Worm (Caenorhabditis elegans) whole organism, L4 larva: ENCODE results near the gene R13A1.3.

Source experiments
- F10B5.3 ChIP-seq: sonication (generic microtip); optimal IDR thresholded peaks from 2 replicates; lab custom pipeline; 2016; ENCODE audit warnings: mild to moderate bottlenecking, missing genetic modification characterization, missing compliant biosample characterization
- F37D6.2 ChIP-seq: sonication (generic microtip); optimal IDR thresholded peaks from 2 replicates; lab custom pipeline; 2016; ENCODE audit warnings: mild to moderate bottlenecking, missing genetic modification characterization, missing compliant biosample characterization
- F49E8.2 ChIP-seq: sonication (generic microtip); optimal IDR thresholded peaks from 2 replicates; lab custom pipeline; 2016; ENCODE audit warnings: missing compliant biosample characterization, mild to moderate bottlenecking, missing genetic modification characterization, borderline replicate concordance
- R02D3.7 ChIP-seq: fragments of 150-350 bp; sonication (generic microtip); optimal IDR thresholded peaks from 3 replicates; lab custom pipeline; 2014; ENCODE audit warnings: missing biosample characterization, missing genetic modification characterization
- T26A8.4 ChIP-seq: fragments of 200-800 bp; sonication (Bioruptor generic); IDR thresholded peaks from 2 replicates; pipeline ENCODE4 v1.3.6; 2022; ENCODE audit warnings: missing genetic modification characterization, missing compliant biosample characterization
- Y105C5A.15 ChIP-seq: fragments of 200-800 bp; sonication (Bioruptor generic); IDR thresholded peaks from 2 replicates; pipeline ENCODE4 v1.3.6; 2022; ENCODE audit warnings: missing genetic modification characterization, missing compliant biosample characterization
- Y5F2A.4 ChIP-seq: fragments of 200-800 bp; sonication (Bioruptor generic); optimal IDR thresholded peaks from 2 replicates; lab custom pipeline; 2018; ENCODE audit warnings: mild to moderate bottlenecking, missing genetic modification characterization, missing compliant biosample characterization
- ZK337.2 ChIP-seq: fragments of 200-800 bp; sonication (Bioruptor generic); IDR thresholded peaks from 2 replicates; pipeline ENCODE4 v1.3.6; 2022; ENCODE audit warnings: missing genetic modification reagents, missing genetic modification characterization, missing compliant biosample characterization
- aly-2 ChIP-seq: sonication (generic microtip); optimal IDR thresholded peaks from 2 replicates; lab custom pipeline; 2018; ENCODE audit warnings: missing biosample characterization, missing genetic modification characterization
- ama-1 ChIP-seq: fragments of 150-350 bp; optimal IDR thresholded peaks from 2 replicates; lab custom pipeline; 2014; ENCODE audit warnings: inconsistent platforms, mixed read lengths
- ceh-28 ChIP-seq: fragments of 150-350 bp; optimal IDR thresholded peaks from 2 replicates; lab custom pipeline; 2014; ENCODE audit warnings: missing biosample characterization, missing genetic modification reagents, missing genetic modification characterization
- ceh-32 ChIP-seq: sonication (generic microtip); optimal IDR thresholded peaks from 2 replicates; lab custom pipeline; 2016; ENCODE audit warnings: mild to moderate bottlenecking, missing genetic modification characterization, missing compliant biosample characterization; ENCODE audit not compliant: poor library complexity
- ceh-44 ChIP-seq: fragments of 200-800 bp; sonication (Bioruptor generic); IDR thresholded peaks from 2 replicates; pipeline ENCODE4 v1.3.6; 2022; ENCODE audit warnings: missing genetic modification reagents, missing genetic modification characterization, missing compliant biosample characterization
- ceh-62 ChIP-seq: sonication (generic microtip); optimal IDR thresholded peaks from 2 replicates; lab custom pipeline; 2017; ENCODE audit warnings: missing biosample characterization, missing genetic modification characterization
- ceh-82 ChIP-seq: sonication (generic microtip); optimal IDR thresholded peaks from 2 replicates; lab custom pipeline; 2017; ENCODE audit warnings: missing biosample characterization, missing genetic modification characterization
- ctbp-1 ChIP-seq: fragments of 200-800 bp; sonication (Bioruptor generic); IDR thresholded peaks from 2 replicates; pipeline ENCODE4 v1.3.6; 2022; ENCODE audit warnings: missing genetic modification reagents, missing genetic modification characterization, missing compliant biosample characterization
- daf-19 ChIP-seq: fragments of 200-800 bp; sonication (Bioruptor generic); conservative IDR thresholded peaks from 2 replicates; pipeline ENCODE4 v1.3.6; 2022; ENCODE audit warnings: missing genetic modification characterization, missing compliant biosample characterization
- daf-8 ChIP-seq: fragments of 200-800 bp; sonication (Bioruptor generic); IDR thresholded peaks from 2 replicates; pipeline ENCODE4 v1.3.6; 2022; ENCODE audit warnings: missing genetic modification characterization, missing compliant biosample characterization
- dmd-6 ChIP-seq: fragments of 200-800 bp; sonication (Bioruptor generic); IDR thresholded peaks from 2 replicates; pipeline ENCODE4 v1.3.6; 2022; ENCODE audit warnings: missing genetic modification reagents, missing genetic modification characterization, missing compliant biosample characterization
- duxl-1 ChIP-seq: sonication (generic microtip); optimal IDR thresholded peaks from 2 replicates; lab custom pipeline; 2016; ENCODE audit warnings: mild to moderate bottlenecking, missing genetic modification characterization, moderate library complexity, missing compliant biosample characterization; ENCODE audit not compliant: poor library complexity
- dve-1 ChIP-seq: sonication (generic microtip); optimal IDR thresholded peaks from 2 replicates; lab custom pipeline; 2017; ENCODE audit warnings: antibody characterized with exemption, mild to moderate bottlenecking, missing genetic modification characterization, missing compliant biosample characterization; ENCODE audit not compliant: insufficient read depth
- fkh-10 ChIP-seq: fragments of 150-350 bp; optimal IDR thresholded peaks from 2 replicates; lab custom pipeline; 2014; ENCODE audit warnings: missing biosample characterization, missing genetic modification reagents, missing genetic modification characterization
- gei-8 ChIP-seq: fragments of 200-800 bp; sonication (Bioruptor generic); optimal IDR thresholded peaks from 2 replicates; lab custom pipeline; 2018; ENCODE audit warnings: mild to moderate bottlenecking, missing genetic modification characterization, missing compliant biosample characterization
- hif-1 ChIP-seq, 2 experiments: sonication (generic microtip); optimal IDR thresholded peaks; 2 replicates each; lab custom pipeline; 2016 to 2017; ENCODE audit warnings: missing compliant biosample characterization in 2 of 2, missing genetic modification characterization in 2 of 2, missing genetic modification reagents in 2 of 2, missing genotype in 2 of 2, mild to moderate bottlenecking in 1 of 2
- lim-7 ChIP-seq: fragments of 200-800 bp; sonication (Bioruptor generic); IDR thresholded peaks from 2 replicates; pipeline ENCODE4 v1.3.6; 2022; ENCODE audit warnings: missing genetic modification characterization, missing compliant biosample characterization
- lin-13 ChIP-seq: fragments of 150-350 bp; optimal IDR thresholded peaks from 2 replicates; lab custom pipeline; 2014; ENCODE audit warnings: missing biosample characterization, missing genetic modification reagents, missing genetic modification characterization
- lin-15B ChIP-seq: fragments of 150-350 bp; sonication (generic microtip); optimal IDR thresholded peaks from 3 replicates; lab custom pipeline; 2014; ENCODE audit warnings: missing biosample characterization, missing genetic modification characterization
- lin-29 ChIP-seq: fragments of 200-800 bp; sonication (Bioruptor generic); IDR thresholded peaks from 2 replicates; pipeline ENCODE4 v1.3.6; 2022; ENCODE audit warnings: missing genetic modification reagents, missing genetic modification characterization, missing compliant biosample characterization
- lin-38 ChIP-seq: fragments of 200-800 bp; sonication (Bioruptor generic); IDR thresholded peaks from 2 replicates; pipeline ENCODE4 v1.3.6; 2022; ENCODE audit warnings: missing genetic modification reagents, missing genetic modification characterization, missing compliant biosample characterization
- madf-5 ChIP-seq, 2 experiments: fragments of 200-800 bp; sonication (Bioruptor generic); IDR thresholded peaks; 2 replicates each; pipeline ENCODE4 v1.3.6; 2022; ENCODE audit warnings: missing compliant biosample characterization in 2 of 2, missing genetic modification characterization in 2 of 2
- mes-2 ChIP-seq: sonication (generic microtip); optimal IDR thresholded peaks from 2 replicates; lab custom pipeline; 2016; ENCODE audit warnings: missing genotype, mild to moderate bottlenecking, missing genetic modification characterization, missing compliant biosample characterization; ENCODE audit not compliant: poor library complexity, severe bottlenecking
- nhr-10 ChIP-seq: fragments of 150-350 bp; optimal IDR thresholded peaks from 2 replicates; lab custom pipeline; 2014; ENCODE audit warnings: missing biosample characterization, missing genetic modification characterization
- nhr-102 ChIP-seq: sonication (generic microtip); optimal IDR thresholded peaks from 2 replicates; lab custom pipeline; 2016; ENCODE audit warnings: mild to moderate bottlenecking, missing genetic modification characterization, moderate library complexity, missing compliant biosample characterization
- nhr-11 ChIP-seq: fragments of 150-350 bp; optimal IDR thresholded peaks from 2 replicates; lab custom pipeline; 2014; ENCODE audit warnings: missing biosample characterization, missing genetic modification characterization
- nhr-237 ChIP-seq: sonication (generic microtip); optimal IDR thresholded peaks from 2 replicates; lab custom pipeline; 2017; ENCODE audit warnings: missing biosample characterization, missing genetic modification characterization
- nhr-25 ChIP-seq: sonication (generic microtip); optimal IDR thresholded peaks from 2 replicates; lab custom pipeline; 2017; ENCODE audit warnings: missing genetic modification characterization, mild to moderate bottlenecking, missing compliant biosample characterization, antibody characterized with exemption, moderate library complexity, borderline replicate concordance; ENCODE audit not compliant: insufficient read depth
- nhr-41 ChIP-seq: fragments of 200-800 bp; sonication (Bioruptor generic); IDR thresholded peaks from 2 replicates; pipeline ENCODE4 v1.3.6; 2022; ENCODE audit warnings: missing genetic modification reagents, missing genetic modification characterization, missing compliant biosample characterization
- nhr-42 ChIP-seq: fragments of 200-800 bp; sonication (Bioruptor generic); IDR thresholded peaks from 2 replicates; pipeline ENCODE4 v1.3.6; 2022; ENCODE audit warnings: missing genetic modification characterization, missing compliant biosample characterization
- php-3 ChIP-seq: fragments of 200-800 bp; sonication (Bioruptor generic); IDR thresholded peaks from 2 replicates; pipeline ENCODE4 v1.3.6; 2022; ENCODE audit warnings: missing genetic modification reagents, missing genetic modification characterization, missing compliant biosample characterization
- pqm-1 ChIP-seq: sonication (generic microtip); optimal IDR thresholded peaks from 2 replicates; lab custom pipeline; 2017; ENCODE audit warnings: missing biosample characterization, missing genetic modification characterization
- saeg-2 ChIP-seq: fragments of 200-800 bp; sonication (Bioruptor generic); IDR thresholded peaks from 2 replicates; pipeline ENCODE4 v1.3.6; 2022; ENCODE audit warnings: missing genetic modification reagents, missing genetic modification characterization, missing compliant biosample characterization
- sdz-12 ChIP-seq: fragments of 200-800 bp; sonication (Bioruptor generic); optimal IDR thresholded peaks from 2 replicates; lab custom pipeline; 2018; ENCODE audit warnings: mild to moderate bottlenecking, missing genetic modification characterization, missing compliant biosample characterization
- set-16 ChIP-seq: fragments of 200-800 bp; sonication (Bioruptor generic); IDR thresholded peaks from 2 replicates; pipeline ENCODE4 v1.3.6; 2022; ENCODE audit warnings: missing genetic modification reagents, missing genetic modification characterization, missing compliant biosample characterization
- snpc-1.2 ChIP-seq: fragments of 200-800 bp; sonication (Bioruptor generic); IDR thresholded peaks from 2 replicates; pipeline ENCODE4 v1.3.6; 2022; ENCODE audit warnings: missing genetic modification reagents, missing genetic modification characterization, missing compliant biosample characterization
- spr-1 ChIP-seq: sonication (generic microtip); optimal IDR thresholded peaks from 2 replicates; lab custom pipeline; 2016; ENCODE audit warnings: mild to moderate bottlenecking, missing genetic modification characterization, missing compliant biosample characterization
- tag-97 ChIP-seq: fragments of 200-800 bp; sonication (Bioruptor generic); IDR thresholded peaks from 2 replicates; pipeline ENCODE4 v1.3.6; 2022; ENCODE audit warnings: missing genetic modification characterization, missing compliant biosample characterization
- vab-7 ChIP-seq: fragments of 200-800 bp; sonication (Bioruptor generic); IDR thresholded peaks from 2 replicates; pipeline ENCODE4 v1.3.6; 2022; ENCODE audit warnings: missing genetic modification reagents, missing genetic modification characterization, missing compliant biosample characterization
- zag-1 ChIP-seq: fragments of 150-350 bp; optimal IDR thresholded peaks from 2 replicates; lab custom pipeline; 2014; ENCODE audit warnings: missing biosample characterization, missing genetic modification characterization
- zfp-3 ChIP-seq: fragments of 200-800 bp; sonication (Bioruptor generic); conservative IDR thresholded peaks from 2 replicates; pipeline ENCODE4 v1.3.6; 2022; ENCODE audit warnings: missing genetic modification reagents, missing genetic modification characterization, missing compliant biosample characterization
- zip-11 ChIP-seq: fragments of 200-800 bp; sonication (Bioruptor generic); IDR thresholded peaks from 2 replicates; pipeline ENCODE4 v1.3.6; 2022; ENCODE audit warnings: missing genetic modification characterization, missing compliant biosample characterization
- zip-2 ChIP-seq: fragments of 150-350 bp; optimal IDR thresholded peaks from 2 replicates; lab custom pipeline; 2014; ENCODE audit warnings: missing biosample characterization, missing genetic modification characterization
- ztf-11 ChIP-seq: fragments of 150-350 bp; optimal IDR thresholded peaks from 2 replicates; lab custom pipeline; 2014; ENCODE audit warnings: missing biosample characterization, missing genetic modification characterization

R13A1.3 gene

DNA sequence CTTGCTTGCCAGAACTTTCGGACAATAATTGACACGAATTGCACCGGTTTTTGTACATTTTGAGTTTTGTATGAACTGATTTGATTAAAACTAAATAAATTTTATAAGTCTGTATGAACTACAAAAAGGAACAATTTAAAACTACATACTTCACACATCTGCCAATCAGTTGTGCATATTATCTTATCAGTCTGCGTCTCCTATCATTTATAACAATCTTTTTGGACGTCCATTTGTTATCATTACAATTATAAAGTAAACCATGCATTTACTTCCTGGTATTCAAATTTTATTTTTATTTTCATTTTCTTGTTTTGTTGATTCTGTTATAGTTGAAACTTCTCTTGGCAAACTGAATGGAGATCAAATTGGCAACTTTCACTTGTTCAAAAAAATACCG lies 23.5 kb upstream of the R13A1.3 start, which contains the start of gene cest-10 (continued):
- no peak for TF ChIP-seq zip-11 (GFP tag; lab: Robert Waterston, UW)
- no peak for TF ChIP-seq hif-1 (tag; optimal IDR thresholded peaks at IDR 0.05; lab: Kevin White, UChicago)
- TF ChIP-seq gei-8 (GFP tag; lab: Kevin White, UChicago): peak; percentile 2
- TF ChIP-seq fkh-10 (GFP tag; lab: Kevin White, UChicago): no peak
- no peak for TF ChIP-seq Y5F2A.4
- no peak for TF ChIP-seq nhr-42
- no peak for TF ChIP-seq duxl-1
- no peak for TF ChIP-seq daf-19
- TF ChIP-seq pqm-1: peak; percentile 78
- no peak for TF ChIP-seq tag-97 (GFP tag; lab: Robert Waterston, UW)
- no peak for TF ChIP-seq vab-7 (GFP tag; lab: Robert Waterston, UW)
- no peak for TF ChIP-seq ama-1 (lab: Kevin White, UChicago)
- no peak for TF ChIP-seq nhr-10 (tag; lab: Kevin White, UChicago)
- TF ChIP-seq snpc-1.2 (GFP tag; lab: Robert Waterston, UW): no peak
- TF ChIP-seq nhr-11 (tag; lab: Kevin White, UChicago): no peak
- no peak for TF ChIP-seq ceh-82 (tag; lab: Kevin White, UChicago)
- no peak for TF ChIP-seq ztf-11 (tag; lab: Kevin White, UChicago)
- no peak for TF ChIP-seq spr-1
- TF ChIP-seq lim-7 (GFP tag; lab: Robert Waterston, UW): no peak
- TF ChIP-seq saeg-2 (GFP tag; lab: Robert Waterston, UW): no peak
- TF ChIP-seq zfp-3: no peak
- TF ChIP-seq ctbp-1 (GFP tag; lab: Robert Waterston, UW): no peak
- TF ChIP-seq madf-5 (GFP tag; IDR thresholded peaks at IDR 0.05; lab: Robert Waterston, UW): no peak
- no peak for TF ChIP-seq nhr-41 (GFP tag; lab: Robert Waterston, UW)
- no peak for TF ChIP-seq F37D6.2 (tag; lab: Kevin White, UChicago)
- TF ChIP-seq zag-1 (tag; lab: Kevin White, UChicago): no peak
- no peak for TF ChIP-seq lin-38 (GFP tag; lab: Robert Waterston, UW)
- peak; percentile 96 for TF ChIP-seq dmd-6 (GFP tag; lab: Robert Waterston, UW)
- TF ChIP-seq mes-2: no peak
- no peak for TF ChIP-seq ceh-62 (tag; lab: Kevin White, UChicago)
- no peak for TF ChIP-seq nhr-25
- no peak for TF ChIP-seq nhr-237 (tag; lab: Kevin White, UChicago)
- TF ChIP-seq set-16: no peak
- TF ChIP-seq zip-2 (tag; lab: Kevin White, UChicago): no peak
- TF ChIP-seq ceh-32 (tag; lab: Kevin White, UChicago): no peak
- TF ChIP-seq aly-2 (tag; lab: Kevin White, UChicago): no peak
- no peak for TF ChIP-seq R02D3.7
- no peak for TF ChIP-seq daf-8 (GFP tag; lab: Robert Waterston, UW)
- no peak for TF ChIP-seq lin-15B (tag; lab: Kevin White, UChicago)
- TF ChIP-seq ZK337.2: no peak
- no peak for TF ChIP-seq ceh-28 (tag; lab: Kevin White, UChicago)
- TF ChIP-seq sdz-12 (GFP tag; lab: Kevin White, UChicago): no peak
- no peak for TF ChIP-seq lin-13 (GFP tag; lab: Kevin White, UChicago)
- no peak for TF ChIP-seq T26A8.4 (GFP tag; lab: Robert Waterston, UW)
- no peak for TF ChIP-seq Y105C5A.15 (GFP tag; lab: Robert Waterston, UW)
- TF ChIP-seq F49E8.2 (tag; lab: Kevin White, UChicago): no peak
- no peak for TF ChIP-seq ceh-44 (GFP tag; lab: Robert Waterston, UW)
- peak; percentile 49 for TF ChIP-seq nhr-102 (tag; lab: Kevin White, UChicago)
- no peak for TF ChIP-seq lin-29 (GFP tag; lab: Robert Waterston, UW)
- TF ChIP-seq dve-1 (tag; lab: Kevin White, UChicago): peak; percentile 89
- no peak for TF ChIP-seq php-3
- no peak for TF ChIP-seq F10B5.3 (tag; lab: Kevin White, UChicago)
